3 worm cellular contexts compared by ENCODE assay signal in genomic region chrIII:154168-154567, ce11.
TF ChIP-seq lines count a peak whose summit lies in the region.

No protein-coding gene starts in this region.

TF ChIP-seq in whole organism, L1 larva, 84 proteins besides CTCF, POLR2A, EP300 and RAD21 (continued from another document):
- TF ChIP-seq pax-3 (tag; optimal IDR thresholded peaks at IDR 0.05; lab: Kevin White, UChicago): peak; percentile 34
- peak; percentile 12; the same call in 1 of the 2 replicates for TF ChIP-seq nhr-19 (GFP tag; conservative IDR thresholded peaks at IDR 0.05; lab: Robert Waterston, UW)
- TF ChIP-seq ceh-88 (GFP tag; IDR thresholded peaks at IDR 0.05; lab: Robert Waterston, UW): no peak

TF ChIP-seq in whole organism, L2 larva, 48 proteins besides CTCF, POLR2A, EP300 and RAD21 (continued from another document):
- TF ChIP-seq zag-1 (tag; optimal IDR thresholded peaks at IDR 0.05; lab: Kevin White, UChicago): no peak
- TF ChIP-seq nhr-10 (tag; optimal IDR thresholded peaks at IDR 0.05; lab: Kevin White, UChicago): no peak
- TF ChIP-seq crh-2 (tag; optimal IDR thresholded peaks at IDR 0.05; lab: Kevin White, UChicago): peak; percentile 71
- no peak for TF ChIP-seq ceh-16 (tag; optimal IDR thresholded peaks at IDR 0.05; lab: Kevin White, UChicago)
- TF ChIP-seq skn-1 (tag; optimal IDR thresholded peaks at IDR 0.05; lab: Kevin White, UChicago): peak; percentile 34
- no peak for TF ChIP-seq elt-3 (tag; optimal IDR thresholded peaks at IDR 0.05; lab: Kevin White, UChicago)
- no peak for TF ChIP-seq nhr-129 (tag; optimal IDR thresholded peaks at IDR 0.05; lab: Kevin White, UChicago)
- TF ChIP-seq unc-39 (tag; optimal IDR thresholded peaks at IDR 0.05; lab: Kevin White, UChicago): no peak
- TF ChIP-seq ceh-82 (tag; optimal IDR thresholded peaks at IDR 0.05; lab: Kevin White, UChicago): no peak
- TF ChIP-seq nhr-12 (tag; optimal IDR thresholded peaks at IDR 0.05; lab: Kevin White, UChicago): no peak
- no peak for TF ChIP-seq nhr-21 (tag; optimal IDR thresholded peaks at IDR 0.05; lab: Kevin White, UChicago)
- TF ChIP-seq ztf-11 (tag; optimal IDR thresholded peaks at IDR 0.05; lab: Kevin White, UChicago): no peak
- no peak for TF ChIP-seq snpc-4 (tag; optimal IDR thresholded peaks at IDR 0.05; lab: Kevin White, UChicago)
- peak; percentile 100 for TF ChIP-seq fos-1 (tag; optimal IDR thresholded peaks at IDR 0.05; lab: Kevin White, UChicago)
- no peak for TF ChIP-seq ZK546.5 (tag; optimal IDR thresholded peaks at IDR 0.05; lab: Kevin White, UChicago)
- no peak for TF ChIP-seq nhr-25 (tag; optimal IDR thresholded peaks at IDR 0.05; lab: Kevin White, UChicago)
- TF ChIP-seq mdl-1 (tag; optimal IDR thresholded peaks at IDR 0.05; lab: Kevin White, UChicago): no peak
- TF ChIP-seq unc-62 (GFP tag; optimal IDR thresholded peaks at IDR 0.05; lab: Kevin White, UChicago): no peak
- no peak for TF ChIP-seq nhr-6 (tag; optimal IDR thresholded peaks at IDR 0.05; lab: Kevin White, UChicago)
- no peak for TF ChIP-seq ama-1 (optimal IDR thresholded peaks at IDR 0.05; lab: Kevin White, UChicago)
TF ChIP-seq in whole organism, L2 larva: peak in this region for 7.

TF ChIP-seq in whole organism, L4 larva, 104 proteins besides CTCF, POLR2A, EP300 and RAD21 (continued from another document):
- no peak for TF ChIP-seq tag-97 (GFP tag; IDR thresholded peaks at IDR 0.05; lab: Robert Waterston, UW)
- TF ChIP-seq jun-1 (tag; optimal IDR thresholded peaks at IDR 0.05; lab: Kevin White, UChicago): peak; percentile 52
- no peak for TF ChIP-seq madf-9 (GFP tag; conservative IDR thresholded peaks at IDR 0.05; lab: Robert Waterston, UW)
- TF ChIP-seq T20F7.1 (GFP tag; optimal IDR thresholded peaks at IDR 0.05; lab: Kevin White, UChicago): no peak
- no peak for TF ChIP-seq ZK337.2 (GFP tag; IDR thresholded peaks at IDR 0.05; lab: Robert Waterston, UW)
- TF ChIP-seq nhr-10 (tag; optimal IDR thresholded peaks at IDR 0.05; lab: Kevin White, UChicago): no peak
- no peak for TF ChIP-seq skn-1 (tag; optimal IDR thresholded peaks at IDR 0.05; lab: Kevin White, UChicago)
- TF ChIP-seq daf-8 (GFP tag; IDR thresholded peaks at IDR 0.05; lab: Robert Waterston, UW): no peak
- TF ChIP-seq unc-62 (GFP tag; optimal IDR thresholded peaks at IDR 0.05 in 1 of 2; lab: Kevin White, UChicago): no peak
- no peak for TF ChIP-seq unc-62 (tag; optimal IDR thresholded peaks at IDR 0.05; lab: Kevin White, UChicago)
- no peak for TF ChIP-seq set-16 (GFP tag; IDR thresholded peaks at IDR 0.05; lab: Robert Waterston, UW)
- TF ChIP-seq ces-1 (GFP tag; optimal IDR thresholded peaks at IDR 0.05; lab: Kevin White, UChicago): no peak
- no peak for TF ChIP-seq ztf-11 (tag; optimal IDR thresholded peaks at IDR 0.05; lab: Kevin White, UChicago)
- TF ChIP-seq mdt-29 (GFP tag; IDR thresholded peaks at IDR 0.05; lab: Robert Waterston, UW): no peak
- TF ChIP-seq dmd-6 (GFP tag; IDR thresholded peaks at IDR 0.05; lab: Robert Waterston, UW): peak; percentile 98
- no peak for TF ChIP-seq ztf-7 (tag; optimal IDR thresholded peaks at IDR 0.05; lab: Kevin White, UChicago)
- TF ChIP-seq nhr-42 (GFP tag; IDR thresholded peaks at IDR 0.05; lab: Robert Waterston, UW): no peak
- no peak for TF ChIP-seq F37D6.2 (tag; optimal IDR thresholded peaks at IDR 0.05; lab: Kevin White, UChicago)
- no peak for TF ChIP-seq daf-19 (GFP tag; conservative IDR thresholded peaks at IDR 0.05; lab: Robert Waterston, UW)
- no peak for TF ChIP-seq spr-1 (tag; optimal IDR thresholded peaks at IDR 0.05; lab: Kevin White, UChicago)
- no peak for TF ChIP-seq zag-1 (tag; optimal IDR thresholded peaks at IDR 0.05; lab: Kevin White, UChicago)
- no peak for TF ChIP-seq ceh-82 (tag; optimal IDR thresholded peaks at IDR 0.05; lab: Kevin White, UChicago)
- TF ChIP-seq ama-1 (optimal IDR thresholded peaks at IDR 0.05; lab: Kevin White, UChicago): no peak
- TF ChIP-seq Y5F2A.4 (GFP tag; optimal IDR thresholded peaks at IDR 0.05; lab: Kevin White, UChicago): no peak
- TF ChIP-seq mep-1 (tag; optimal IDR thresholded peaks at IDR 0.05; lab: Kevin White, UChicago): no peak
- TF ChIP-seq nhr-237 (tag; optimal IDR thresholded peaks at IDR 0.05; lab: Kevin White, UChicago): no peak
- TF ChIP-seq daf-12 (tag; optimal IDR thresholded peaks at IDR 0.05; lab: Kevin White, UChicago): no peak
- TF ChIP-seq F44E2.7 (GFP tag; IDR thresholded peaks at IDR 0.05; lab: Robert Waterston, UW): no peak
- TF ChIP-seq sdz-12 (GFP tag; optimal IDR thresholded peaks at IDR 0.05; lab: Kevin White, UChicago): no peak
- peak; percentile 92 for TF ChIP-seq hlh-11 (tag; optimal IDR thresholded peaks at IDR 0.05; lab: Kevin White, UChicago)
- TF ChIP-seq mxl-3 (GFP tag; optimal IDR thresholded peaks at IDR 0.05; lab: Kevin White, UChicago): no peak
- no peak for TF ChIP-seq lin-39 (tag; optimal IDR thresholded peaks at IDR 0.05; lab: Kevin White, UChicago)
- peak; percentile 96 for TF ChIP-seq lin-1 (GFP tag; IDR thresholded peaks at IDR 0.05; lab: Robert Waterston, UW)
- TF ChIP-seq lim-7 (GFP tag; IDR thresholded peaks at IDR 0.05; lab: Robert Waterston, UW): no peak
- peak; percentile 13 for TF ChIP-seq zip-2 (tag; optimal IDR thresholded peaks at IDR 0.05; lab: Kevin White, UChicago)
- no peak for TF ChIP-seq aha-1 (tag; lab: Kevin White, UChicago)
- no peak for TF ChIP-seq Y105C5A.15 (GFP tag; IDR thresholded peaks at IDR 0.05; lab: Robert Waterston, UW)
- no peak for TF ChIP-seq saeg-2 (GFP tag; IDR thresholded peaks at IDR 0.05; lab: Robert Waterston, UW)
- TF ChIP-seq hmg-1.1 (GFP tag; IDR thresholded peaks at IDR 0.05; lab: Robert Waterston, UW): no peak
- peak; percentile 64; the same call in 1 of the 2 replicates for TF ChIP-seq ceh-20 (GFP tag; IDR thresholded peaks at IDR 0.05; lab: Robert Waterston, UW)
- TF ChIP-seq gei-8 (GFP tag; optimal IDR thresholded peaks at IDR 0.05; lab: Kevin White, UChicago): no peak
- peak; percentile 1 for TF ChIP-seq nhr-48 (tag; optimal IDR thresholded peaks at IDR 0.05; lab: Kevin White, UChicago)
- no peak for TF ChIP-seq snpc-4 (tag; optimal IDR thresholded peaks at IDR 0.05; lab: Kevin White, UChicago)
- no peak for TF ChIP-seq ceh-32 (tag; optimal IDR thresholded peaks at IDR 0.05; lab: Kevin White, UChicago; ENCODE audit: poor library complexity)
- TF ChIP-seq lin-29 (GFP tag; IDR thresholded peaks at IDR 0.05; lab: Robert Waterston, UW): no peak
- no peak for TF ChIP-seq vab-7 (GFP tag; IDR thresholded peaks at IDR 0.05; lab: Robert Waterston, UW)
- no peak for TF ChIP-seq madf-5 (GFP tag; IDR thresholded peaks at IDR 0.05; lab: Robert Waterston, UW)
- TF ChIP-seq dpl-1 (GFP tag; optimal IDR thresholded peaks at IDR 0.05; lab: Kevin White, UChicago): no peak
- peak; percentile 100 for TF ChIP-seq nhr-41 (GFP tag; IDR thresholded peaks at IDR 0.05; lab: Robert Waterston, UW)
- TF ChIP-seq nhr-25 (tag; optimal IDR thresholded peaks at IDR 0.05; lab: Kevin White, UChicago; ENCODE audit: borderline replicate concordance, insufficient read depth): no peak
- no peak for TF ChIP-seq F49E8.2 (tag; optimal IDR thresholded peaks at IDR 0.05; lab: Kevin White, UChicago; ENCODE audit: borderline replicate concordance)
- no peak for TF ChIP-seq zfp-2 (tag; optimal IDR thresholded peaks at IDR 0.05; lab: Kevin White, UChicago)
- TF ChIP-seq egl-27 (tag; optimal IDR thresholded peaks at IDR 0.05; lab: Kevin White, UChicago): no peak
- TF ChIP-seq nhr-6 (tag; optimal IDR thresholded peaks at IDR 0.05; lab: Kevin White, UChicago): peak; percentile 83
- TF ChIP-seq nhr-76 (tag; optimal IDR thresholded peaks at IDR 0.05; lab: Kevin White, UChicago): no peak
- TF ChIP-seq egl-43 (GFP tag; IDR thresholded peaks at IDR 0.05; lab: Robert Waterston, UW): no peak
- no peak for TF ChIP-seq fos-1 (tag; optimal IDR thresholded peaks at IDR 0.05; lab: Kevin White, UChicago)
- TF ChIP-seq F10B5.3 (tag; optimal IDR thresholded peaks at IDR 0.05; lab: Kevin White, UChicago): no peak
- TF ChIP-seq dve-1 (tag; optimal IDR thresholded peaks at IDR 0.05; lab: Kevin White, UChicago; ENCODE audit: insufficient read depth): peak; percentile 95
- no peak for TF ChIP-seq nhr-111 (GFP tag; optimal IDR thresholded peaks at IDR 0.05; lab: Kevin White, UChicago)
- no peak for TF ChIP-seq unc-39 (tag; optimal IDR thresholded peaks at IDR 0.05; lab: Kevin White, UChicago)
- no peak for TF ChIP-seq zfp-3 (GFP tag; conservative IDR thresholded peaks at IDR 0.05; lab: Robert Waterston, UW)
- peak in 1 of 2 experiments; percentile 49 for TF ChIP-seq daf-16 (GFP tag; optimal IDR thresholded peaks at IDR 0.05; lab: Kevin White, UChicago)
- TF ChIP-seq daf-16 (tag; optimal IDR thresholded peaks at IDR 0.05; lab: Kevin White, UChicago): peak; percentile 86
- TF ChIP-seq hif-1 (tag; optimal IDR thresholded peaks at IDR 0.05; lab: Kevin White, UChicago): no peak
- TF ChIP-seq hlh-30 (tag; optimal IDR thresholded peaks at IDR 0.05; lab: Kevin White, UChicago; ENCODE audit: insufficient read depth): no peak
- no peak for TF ChIP-seq ctbp-1 (GFP tag; IDR thresholded peaks at IDR 0.05; lab: Robert Waterston, UW)
- TF ChIP-seq R02D3.7 (tag; optimal IDR thresholded peaks at IDR 0.05; lab: Kevin White, UChicago): no peak
- TF ChIP-seq nhr-77 (tag; optimal IDR thresholded peaks at IDR 0.05; lab: Kevin White, UChicago): peak; percentile 94
- peak in 1 of 2 experiments; percentile 35 for TF ChIP-seq mdl-1 (tag; optimal IDR thresholded peaks at IDR 0.05; lab: Kevin White, UChicago)
- peak; percentile 99 for TF ChIP-seq nhr-28 (tag; optimal IDR thresholded peaks at IDR 0.05; lab: Kevin White, UChicago)
- no peak for TF ChIP-seq aly-2 (tag; optimal IDR thresholded peaks at IDR 0.05; lab: Kevin White, UChicago)
- TF ChIP-seq ZK546.5 (tag; optimal IDR thresholded peaks at IDR 0.05; lab: Kevin White, UChicago): no peak
- TF ChIP-seq lin-15B (tag; optimal IDR thresholded peaks at IDR 0.05; lab: Kevin White, UChicago): no peak
- TF ChIP-seq Y75B8A.6 (GFP tag; IDR thresholded peaks at IDR 0.05; lab: Robert Waterston, UW): no peak
- TF ChIP-seq lin-13 (GFP tag; optimal IDR thresholded peaks at IDR 0.05; lab: Kevin White, UChicago): no peak
- peak; percentile 100 for TF ChIP-seq pqm-1 (tag; optimal IDR thresholded peaks at IDR 0.05; lab: Kevin White, UChicago)
- no peak for TF ChIP-seq ceh-62 (tag; optimal IDR thresholded peaks at IDR 0.05; lab: Kevin White, UChicago)
- TF ChIP-seq lsy-2 (tag; optimal IDR thresholded peaks at IDR 0.05; lab: Kevin White, UChicago): no peak
- TF ChIP-seq lir-3 (tag; optimal IDR thresholded peaks at IDR 0.05; lab: Kevin White, UChicago): no peak
- peak; percentile 86 for TF ChIP-seq cey-2 (tag; optimal IDR thresholded peaks at IDR 0.05; lab: Kevin White, UChicago; ENCODE audit: borderline replicate concordance, insufficient read depth)
- TF ChIP-seq fkh-10 (GFP tag; optimal IDR thresholded peaks at IDR 0.05; lab: Kevin White, UChicago): no peak
- no peak for TF ChIP-seq ceh-44 (GFP tag; IDR thresholded peaks at IDR 0.05; lab: Robert Waterston, UW)
- peak; percentile 91 for TF ChIP-seq tra-1 (GFP tag; IDR thresholded peaks at IDR 0.05; lab: Robert Waterston, UW)
- TF ChIP-seq nhr-102 (tag; optimal IDR thresholded peaks at IDR 0.05; lab: Kevin White, UChicago): no peak
- no peak for TF ChIP-seq ceh-28 (tag; optimal IDR thresholded peaks at IDR 0.05; lab: Kevin White, UChicago)
- TF ChIP-seq F26F4.8 (GFP tag; conservative IDR thresholded peaks at IDR 0.05; lab: Robert Waterston, UW): no peak
- no peak for TF ChIP-seq Y48G9A.11 (GFP tag; IDR thresholded peaks at IDR 0.05; lab: Robert Waterston, UW)
- TF ChIP-seq php-3 (GFP tag; IDR thresholded peaks at IDR 0.05; lab: Robert Waterston, UW): peak; percentile 94
- TF ChIP-seq snpc-1.2 (GFP tag; IDR thresholded peaks at IDR 0.05; lab: Robert Waterston, UW): no peak
- TF ChIP-seq lin-38 (GFP tag; IDR thresholded peaks at IDR 0.05; lab: Robert Waterston, UW): no peak
- TF ChIP-seq D1046.2 (GFP tag; IDR thresholded peaks at IDR 0.05; lab: Robert Waterston, UW): no peak
